Worm (Caenorhabditis elegans) whole organism, L4/young adult: Measurements from ENCODE around the gene gars-1.

Experiments used
- W03F9.2 ChIP-seq: fragments of 150-350 bp; optimal IDR thresholded peaks from 2 replicates; lab custom pipeline; 2014; ENCODE audit warnings: missing biosample characterization, missing genetic modification characterization
- dao-5 ChIP-seq: sonication (generic microtip); optimal IDR thresholded peaks from 2 replicates; lab custom pipeline; 2016; ENCODE audit warnings: missing genotype, missing genetic modification characterization, moderate library complexity, missing compliant biosample characterization

ce11 chrIII:5190671-5191174, 27.3 kb upstream of the gars-1 start, which contains the start of gene hira-1:
- TF ChIP-seq W03F9.2 (tag; lab: Kevin White, UChicago) (peak; percentile 45), dao-5 (no peak)
